Fruit fly (Drosophila melanogaster) whole organism, adult: ENCODE data around the gene CG6094.

Experiments
- CG11617 ChIP-seq: fragments of 200-800 bp; sonication (Bioruptor generic); optimal IDR thresholded peaks from 2 replicates; lab custom pipeline; 2017; ENCODE audit warnings: mild to moderate bottlenecking, missing biosample characterization, missing genetic modification reagents, missing genetic modification characterization
- CG12768 ChIP-seq: fragments of 200-800 bp; sonication (Bioruptor generic); optimal IDR thresholded peaks from 2 replicates; lab custom pipeline; 2017; ENCODE audit warnings: missing biosample characterization, missing genetic modification characterization, mild to moderate bottlenecking, moderate library complexity, missing genetic modification reagents
- CG33017 ChIP-seq: fragments of 200-800 bp; sonication (Bioruptor generic); optimal IDR thresholded peaks from 2 replicates; lab custom pipeline; 2018; ENCODE audit warnings: missing biosample characterization, mild to moderate bottlenecking, missing genetic modification characterization, moderate library complexity
- bab1 ChIP-seq: fragments of 200-800 bp; sonication (Bioruptor generic); optimal IDR thresholded peaks from 3 replicates; lab custom pipeline; 2019; ENCODE audit warnings: missing biosample characterization, mild to moderate bottlenecking, missing genetic modification characterization, moderate library complexity
- pad ChIP-seq: fragments of 200-800 bp; sonication (Bioruptor generic); optimal IDR thresholded peaks from 3 replicates; lab custom pipeline; 2017; ENCODE audit warnings: missing biosample characterization, missing genetic modification characterization, mild to moderate bottlenecking, moderate library complexity, missing genetic modification reagents

Gene CG6094

DNA sequence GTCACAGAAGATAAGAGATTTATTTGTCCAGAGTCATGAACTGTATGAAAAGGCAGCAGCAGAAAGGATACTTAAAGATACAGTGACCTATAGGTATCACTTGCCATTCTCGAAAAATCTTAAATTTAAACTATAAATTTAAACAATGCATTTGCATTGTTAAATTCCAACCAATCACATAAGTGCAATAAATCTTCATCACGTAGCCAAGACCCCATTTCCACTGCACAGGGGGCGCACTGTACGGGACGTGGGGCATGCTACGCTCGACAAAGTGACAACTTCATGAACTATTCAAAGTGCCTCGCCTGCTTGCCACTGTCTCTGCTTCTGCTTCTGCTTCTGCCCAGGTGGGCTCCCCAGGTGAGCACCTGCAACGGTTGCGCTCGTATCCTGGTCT, 48.4 kb downstream of the CG6094 start:
- no peak for TF ChIP-seq CG33017
- TF ChIP-seq CG11617 = no peak
- TF ChIP-seq CG12768 (GFP tag; lab: Kevin White, UChicago) = no peak
- TF ChIP-seq pad (GFP tag; lab: Kevin White, UChicago) = no peak
- no peak for TF ChIP-seq bab1 (GFP tag; lab: Kevin White, UChicago)
